Worm (Caenorhabditis elegans) whole organism, L4 larva: Measurements from ENCODE around the gene K06H7.1.

Experiments
- F26F4.8 ChIP-seq: fragments of 200-800 bp; sonication (Bioruptor generic); conservative IDR thresholded peaks from 2 replicates; pipeline ENCODE4 v1.3.6; 2022; ENCODE audit warnings: missing genetic modification characterization, missing compliant biosample characterization
- F44E2.7 ChIP-seq: fragments of 200-800 bp; sonication (Bioruptor generic); IDR thresholded peaks from 2 replicates; pipeline ENCODE4 v2.1.2; 2022; ENCODE audit warnings: missing genetic modification characterization, missing compliant biosample characterization
- F49E8.2 ChIP-seq: sonication (generic microtip); optimal IDR thresholded peaks from 2 replicates; lab custom pipeline; 2016; ENCODE audit warnings: missing compliant biosample characterization, mild to moderate bottlenecking, missing genetic modification characterization, borderline replicate concordance
- T26A8.4 ChIP-seq: fragments of 200-800 bp; sonication (Bioruptor generic); IDR thresholded peaks from 2 replicates; pipeline ENCODE4 v1.3.6; 2022; ENCODE audit warnings: missing genetic modification characterization, missing compliant biosample characterization
- Y105C5A.15 ChIP-seq: fragments of 200-800 bp; sonication (Bioruptor generic); IDR thresholded peaks from 2 replicates; pipeline ENCODE4 v1.3.6; 2022; ENCODE audit warnings: missing genetic modification characterization, missing compliant biosample characterization
- Y48G9A.11 ChIP-seq: fragments of 200-800 bp; sonication (Bioruptor generic); IDR thresholded peaks from 2 replicates; pipeline ENCODE4 v1.3.6; 2022; ENCODE audit warnings: missing genetic modification reagents, missing genetic modification characterization, missing compliant biosample characterization
- Y5F2A.4 ChIP-seq: fragments of 200-800 bp; sonication (Bioruptor generic); optimal IDR thresholded peaks from 2 replicates; lab custom pipeline; 2018; ENCODE audit warnings: mild to moderate bottlenecking, missing genetic modification characterization, missing compliant biosample characterization
- Y75B8A.6 ChIP-seq: fragments of 200-800 bp; sonication (Bioruptor generic); IDR thresholded peaks from 2 replicates; pipeline ENCODE4 v1.3.6; 2022; ENCODE audit warnings: missing genetic modification reagents, missing genetic modification characterization, missing compliant biosample characterization
- ZK337.2 ChIP-seq: fragments of 200-800 bp; sonication (Bioruptor generic); IDR thresholded peaks from 2 replicates; pipeline ENCODE4 v1.3.6; 2022; ENCODE audit warnings: missing genetic modification reagents, missing genetic modification characterization, missing compliant biosample characterization
- ZK546.5 ChIP-seq, 2 experiments: sonication (generic microtip); optimal IDR thresholded peaks; 2 replicates each; lab custom pipeline; 2017; ENCODE audit warnings: missing biosample characterization in 2 of 2, missing genetic modification characterization in 2 of 2
- aha-1 ChIP-seq: fragments of 150-350 bp; peaks from one replicate; lab custom pipeline; 2014; ENCODE audit warnings: missing biosample characterization, missing genetic modification characterization
- aly-2 ChIP-seq: sonication (generic microtip); optimal IDR thresholded peaks from 2 replicates; lab custom pipeline; 2018; ENCODE audit warnings: missing biosample characterization, missing genetic modification characterization
- arid-1 ChIP-seq: fragments of 200-800 bp; sonication (Bioruptor generic); conservative IDR thresholded peaks from 2 replicates; pipeline ENCODE4 v1.3.6; 2022; ENCODE audit warnings: missing genetic modification reagents, missing genetic modification characterization, missing compliant biosample characterization
- attf-4 ChIP-seq: sonication (generic microtip); optimal IDR thresholded peaks from 3 replicates; lab custom pipeline; 2017; ENCODE audit warnings: missing biosample characterization, missing genetic modification characterization
- ceh-28 ChIP-seq: fragments of 150-350 bp; optimal IDR thresholded peaks from 2 replicates; lab custom pipeline; 2014; ENCODE audit warnings: missing biosample characterization, missing genetic modification reagents, missing genetic modification characterization
- ceh-32 ChIP-seq: sonication (generic microtip); optimal IDR thresholded peaks from 2 replicates; lab custom pipeline; 2016; ENCODE audit warnings: mild to moderate bottlenecking, missing genetic modification characterization, missing compliant biosample characterization; ENCODE audit not compliant: poor library complexity
- ceh-82 ChIP-seq: sonication (generic microtip); optimal IDR thresholded peaks from 2 replicates; lab custom pipeline; 2017; ENCODE audit warnings: missing biosample characterization, missing genetic modification characterization
- ces-1 ChIP-seq: fragments of 150-350 bp; sonication (generic microtip); optimal IDR thresholded peaks from 4 replicates; lab custom pipeline; 2014; ENCODE audit warnings: missing biosample characterization, missing genetic modification reagents, missing genetic modification characterization
- ctbp-1 ChIP-seq: fragments of 200-800 bp; sonication (Bioruptor generic); IDR thresholded peaks from 2 replicates; pipeline ENCODE4 v1.3.6; 2022; ENCODE audit warnings: missing genetic modification reagents, missing genetic modification characterization, missing compliant biosample characterization
- daf-16 ChIP-seq, 3 experiments: sonication (generic microtip); optimal IDR thresholded peaks; 2 replicates each; lab custom pipeline; 2016 to 2017; ENCODE audit warnings: missing genetic modification characterization in 3 of 3, missing genetic modification reagents in 3 of 3, mild to moderate bottlenecking in 2 of 3, missing compliant biosample characterization in 2 of 3, missing biosample characterization in 1 of 3, moderate library complexity in 1 of 3
- daf-19 ChIP-seq: fragments of 200-800 bp; sonication (Bioruptor generic); conservative IDR thresholded peaks from 2 replicates; pipeline ENCODE4 v1.3.6; 2022; ENCODE audit warnings: missing genetic modification characterization, missing compliant biosample characterization
- daf-8 ChIP-seq: fragments of 200-800 bp; sonication (Bioruptor generic); IDR thresholded peaks from 2 replicates; pipeline ENCODE4 v1.3.6; 2022; ENCODE audit warnings: missing genetic modification characterization, missing compliant biosample characterization
- dmd-6 ChIP-seq: fragments of 200-800 bp; sonication (Bioruptor generic); IDR thresholded peaks from 2 replicates; pipeline ENCODE4 v1.3.6; 2022; ENCODE audit warnings: missing genetic modification reagents, missing genetic modification characterization, missing compliant biosample characterization
- dmd-8 ChIP-seq: fragments of 200-800 bp; sonication (Bioruptor generic); IDR thresholded peaks from 2 replicates; pipeline ENCODE4 v1.3.6; 2022; ENCODE audit warnings: missing genetic modification characterization, missing compliant biosample characterization
- dmd-9 ChIP-seq: fragments of 200-800 bp; sonication (Bioruptor generic); IDR thresholded peaks from 2 replicates; pipeline ENCODE4 v1.3.6; 2022; ENCODE audit warnings: missing genetic modification reagents, missing genetic modification characterization, missing compliant biosample characterization
- gei-8 ChIP-seq: fragments of 200-800 bp; sonication (Bioruptor generic); optimal IDR thresholded peaks from 2 replicates; lab custom pipeline; 2018; ENCODE audit warnings: mild to moderate bottlenecking, missing genetic modification characterization, missing compliant biosample characterization
- hlh-30 ChIP-seq: sonication (generic microtip); optimal IDR thresholded peaks from 2 replicates; lab custom pipeline; 2017; ENCODE audit warnings: antibody characterized with exemption, mild to moderate bottlenecking, missing genetic modification characterization, missing compliant biosample characterization; ENCODE audit not compliant: insufficient read depth
- lin-29 ChIP-seq: fragments of 200-800 bp; sonication (Bioruptor generic); IDR thresholded peaks from 2 replicates; pipeline ENCODE4 v1.3.6; 2022; ENCODE audit warnings: missing genetic modification reagents, missing genetic modification characterization, missing compliant biosample characterization
- lin-38 ChIP-seq: fragments of 200-800 bp; sonication (Bioruptor generic); IDR thresholded peaks from 2 replicates; pipeline ENCODE4 v1.3.6; 2022; ENCODE audit warnings: missing genetic modification reagents, missing genetic modification characterization, missing compliant biosample characterization
- lin-39 ChIP-seq: fragments of 150-350 bp; optimal IDR thresholded peaks from 2 replicates; lab custom pipeline; 2014; ENCODE audit warnings: missing biosample characterization, missing genetic modification reagents, missing genetic modification characterization
- lsy-2 ChIP-seq, 2 experiments: fragments of 150-350 bp in 1 of 2; sonication (generic microtip) in 1 of 2; optimal IDR thresholded peaks; 2 replicates each; lab custom pipeline; 2014 to 2017; ENCODE audit warnings: missing biosample characterization in 2 of 2, missing genetic modification characterization in 2 of 2
- madf-5 ChIP-seq, 2 experiments: fragments of 200-800 bp; sonication (Bioruptor generic); IDR thresholded peaks; 2 replicates each; pipeline ENCODE4 v1.3.6; 2022; ENCODE audit warnings: missing compliant biosample characterization in 2 of 2, missing genetic modification characterization in 2 of 2
- madf-9 ChIP-seq: fragments of 200-800 bp; sonication (Bioruptor generic); conservative IDR thresholded peaks from 2 replicates; pipeline ENCODE4 v1.3.6; 2022; ENCODE audit warnings: missing genetic modification reagents, missing genetic modification characterization, missing compliant biosample characterization
- mdl-1 ChIP-seq, 2 experiments: fragments of 150-350 bp in 1 of 2; sonication (generic microtip) in 1 of 2; optimal IDR thresholded peaks; 2 replicates each; lab custom pipeline; 2014 to 2017; ENCODE audit warnings: missing biosample characterization in 2 of 2, missing genetic modification characterization in 2 of 2
- mes-2 ChIP-seq: sonication (generic microtip); optimal IDR thresholded peaks from 2 replicates; lab custom pipeline; 2016; ENCODE audit warnings: missing genotype, mild to moderate bottlenecking, missing genetic modification characterization, missing compliant biosample characterization; ENCODE audit not compliant: poor library complexity, severe bottlenecking
- mxl-2 ChIP-seq: fragments of 200-800 bp; sonication (Bioruptor generic); conservative IDR thresholded peaks from 2 replicates; pipeline ENCODE4 v1.3.6; 2022; ENCODE audit warnings: missing genetic modification reagents, missing genetic modification characterization, missing compliant biosample characterization
- nhr-102 ChIP-seq: sonication (generic microtip); optimal IDR thresholded peaks from 2 replicates; lab custom pipeline; 2016; ENCODE audit warnings: mild to moderate bottlenecking, missing genetic modification characterization, moderate library complexity, missing compliant biosample characterization
- nhr-11 ChIP-seq: fragments of 150-350 bp; optimal IDR thresholded peaks from 2 replicates; lab custom pipeline; 2014; ENCODE audit warnings: missing biosample characterization, missing genetic modification characterization
- nhr-111 ChIP-seq: fragments of 200-800 bp; sonication (Bioruptor generic); optimal IDR thresholded peaks from 2 replicates; lab custom pipeline; 2018; ENCODE audit warnings: mild to moderate bottlenecking, missing genetic modification characterization, missing compliant biosample characterization
- nhr-237 ChIP-seq: sonication (generic microtip); optimal IDR thresholded peaks from 2 replicates; lab custom pipeline; 2017; ENCODE audit warnings: missing biosample characterization, missing genetic modification characterization
- nhr-28 ChIP-seq: fragments of 150-350 bp; optimal IDR thresholded peaks from 2 replicates; lab custom pipeline; 2014; ENCODE audit warnings: missing biosample characterization, missing genetic modification characterization
- nhr-41 ChIP-seq: fragments of 200-800 bp; sonication (Bioruptor generic); IDR thresholded peaks from 2 replicates; pipeline ENCODE4 v1.3.6; 2022; ENCODE audit warnings: missing genetic modification reagents, missing genetic modification characterization, missing compliant biosample characterization
- nhr-77 ChIP-seq: fragments of 150-350 bp; optimal IDR thresholded peaks from 2 replicates; lab custom pipeline; 2014; ENCODE audit warnings: missing biosample characterization, missing genetic modification characterization
- saeg-2 ChIP-seq: fragments of 200-800 bp; sonication (Bioruptor generic); IDR thresholded peaks from 2 replicates; pipeline ENCODE4 v1.3.6; 2022; ENCODE audit warnings: missing genetic modification reagents, missing genetic modification characterization, missing compliant biosample characterization
- snpc-1.2 ChIP-seq: fragments of 200-800 bp; sonication (Bioruptor generic); IDR thresholded peaks from 2 replicates; pipeline ENCODE4 v1.3.6; 2022; ENCODE audit warnings: missing genetic modification reagents, missing genetic modification characterization, missing compliant biosample characterization
- snpc-4 ChIP-seq: fragments of 150-350 bp; optimal IDR thresholded peaks from 2 replicates; lab custom pipeline; 2014; ENCODE audit warnings: missing biosample characterization, missing genetic modification characterization
- tag-97 ChIP-seq: fragments of 200-800 bp; sonication (Bioruptor generic); IDR thresholded peaks from 2 replicates; pipeline ENCODE4 v1.3.6; 2022; ENCODE audit warnings: missing genetic modification characterization, missing compliant biosample characterization
- zfp-2 ChIP-seq: sonication (generic microtip); optimal IDR thresholded peaks from 2 replicates; lab custom pipeline; 2016; ENCODE audit warnings: mild to moderate bottlenecking, missing genetic modification characterization, missing compliant biosample characterization
- zfp-3 ChIP-seq: fragments of 200-800 bp; sonication (Bioruptor generic); conservative IDR thresholded peaks from 2 replicates; pipeline ENCODE4 v1.3.6; 2022; ENCODE audit warnings: missing genetic modification reagents, missing genetic modification characterization, missing compliant biosample characterization
- zip-11 ChIP-seq: fragments of 200-800 bp; sonication (Bioruptor generic); IDR thresholded peaks from 2 replicates; pipeline ENCODE4 v1.3.6; 2022; ENCODE audit warnings: missing genetic modification characterization, missing compliant biosample characterization
- ztf-11 ChIP-seq: fragments of 150-350 bp; optimal IDR thresholded peaks from 2 replicates; lab custom pipeline; 2014; ENCODE audit warnings: missing biosample characterization, missing genetic modification characterization
- ztf-7 ChIP-seq: fragments of 150-350 bp; optimal IDR thresholded peaks from 2 replicates; lab custom pipeline; 2014; ENCODE audit warnings: missing biosample characterization, missing genetic modification characterization

K06H7.1 gene

ce11 chrIII:8126978-8127377 lies 27.9 kb downstream of the K06H7.1 start:
- TF ChIP-seq arid-1 (no peak), nhr-111 (GFP tag; lab: Kevin White, UChicago) (no peak), madf-5 (GFP tag; IDR thresholded peaks at IDR 0.05; lab: Robert Waterston, UW) (no peak), ZK546.5 (tag; optimal IDR thresholded peaks at IDR 0.05; lab: Kevin White, UChicago) (no peak), daf-8 (no peak), snpc-4 (tag; lab: Kevin White, UChicago) (no peak), F26F4.8 (GFP tag; lab: Robert Waterston, UW) (no peak), T26A8.4 (GFP tag; lab: Robert Waterston, UW) (no peak), zfp-3 (GFP tag; lab: Robert Waterston, UW) (no peak), aly-2 (no peak), madf-9 (GFP tag; lab: Robert Waterston, UW) (no peak), nhr-237 (tag; lab: Kevin White, UChicago) (no peak), F49E8.2 (tag; lab: Kevin White, UChicago) (no peak), gei-8 (no peak), tag-97 (GFP tag; lab: Robert Waterston, UW) (no peak), Y75B8A.6 (GFP tag; lab: Robert Waterston, UW) (no peak), ctbp-1 (no peak), lin-29 (GFP tag; lab: Robert Waterston, UW) (no peak), lsy-2 (tag; optimal IDR thresholded peaks at IDR 0.05; lab: Kevin White, UChicago) (peak in 1 of 2 experiments; percentile 36), ztf-11 (tag; lab: Kevin White, UChicago) (no peak), daf-16 (GFP tag; optimal IDR thresholded peaks at IDR 0.05; lab: Kevin White, UChicago) (no peak), daf-16 (tag; optimal IDR thresholded peaks at IDR 0.05; lab: Kevin White, UChicago) (no peak), ceh-32 (no peak), saeg-2 (GFP tag; lab: Robert Waterston, UW) (no peak), mdl-1 (tag; optimal IDR thresholded peaks at IDR 0.05; lab: Kevin White, UChicago) (peak in 1 of 2 experiments; percentile 11), ZK337.2 (GFP tag; lab: Robert Waterston, UW) (no peak), Y5F2A.4 (GFP tag; lab: Kevin White, UChicago) (no peak), ceh-82 (no peak), Y105C5A.15 (no peak), dmd-6 (peak; percentile 33; the same call in 1 of the 2 replicates), ztf-7 (tag; lab: Kevin White, UChicago) (no peak), ceh-28 (no peak), hlh-30 (tag; lab: Kevin White, UChicago) (peak; percentile 45), mes-2 (tag; lab: Kevin White, UChicago) (peak; percentile 12), nhr-77 (tag; lab: Kevin White, UChicago) (no peak), attf-4 (tag; lab: Kevin White, UChicago) (no peak), nhr-28 (tag; lab: Kevin White, UChicago) (peak; percentile 46), daf-19 (no peak), zip-11 (GFP tag; lab: Robert Waterston, UW) (no peak), dmd-9 (GFP tag; lab: Robert Waterston, UW) (no peak), zfp-2 (no peak), aha-1 (tag; lab: Kevin White, UChicago) (peak; percentile 85), ces-1 (GFP tag; lab: Kevin White, UChicago) (no peak), F44E2.7 (GFP tag; lab: Robert Waterston, UW) (no peak), Y48G9A.11 (GFP tag; lab: Robert Waterston, UW) (no peak), nhr-11 (tag; lab: Kevin White, UChicago) (no peak), snpc-1.2 (GFP tag; lab: Robert Waterston, UW) (no peak), dmd-8 (GFP tag; lab: Robert Waterston, UW) (no peak), nhr-41 (no peak), nhr-102 (no peak), lin-38 (GFP tag; lab: Robert Waterston, UW) (no peak), mxl-2 (GFP tag; lab: Robert Waterston, UW) (no peak), lin-39 (no peak)
